Worm (Caenorhabditis elegans): ENCODE data around the gene C06A12.19.

ce11 chrIV:17475743-17476142, 35.8 kb upstream of the C06A12.19 start, which contains the start of gene grl-24:
- TF ChIP-seq nhr-237 (tag; optimal IDR thresholded peaks at IDR 0.05), result no peak
- TF ChIP-seq pha-4 (GFP tag; IDR thresholded peaks at IDR 0.05), result no peak
- TF ChIP-seq pha-4 (tag; optimal IDR thresholded peaks at IDR 0.05), result no peak
- TF ChIP-seq ztf-11 (tag; optimal IDR thresholded peaks at IDR 0.05), result no peak
- TF ChIP-seq daf-19 (GFP tag; conservative IDR thresholded peaks at IDR 0.05), result no peak
- no peak for TF ChIP-seq lin-13 (GFP tag; optimal IDR thresholded peaks at IDR 0.05)
- no peak for TF ChIP-seq nhr-28 (tag; optimal IDR thresholded peaks at IDR 0.05)
- TF ChIP-seq unc-62 (GFP tag; optimal IDR thresholded peaks at IDR 0.05 in 1 of 2), result no peak
- no peak for TF ChIP-seq unc-62 (tag; optimal IDR thresholded peaks at IDR 0.05)

All from whole organism, L4 larva.